Worm (Caenorhabditis elegans) whole organism, dauer: ENCODE results near the gene umps-1.

ENCODE experiments used
- unc-62 ChIP-seq: sonication (generic microtip); optimal IDR thresholded peaks from 2 replicates; lab custom pipeline; 2017; ENCODE audit warnings: missing biosample characterization, missing genetic modification reagents, missing genetic modification characterization

umps-1 gene

DNA sequence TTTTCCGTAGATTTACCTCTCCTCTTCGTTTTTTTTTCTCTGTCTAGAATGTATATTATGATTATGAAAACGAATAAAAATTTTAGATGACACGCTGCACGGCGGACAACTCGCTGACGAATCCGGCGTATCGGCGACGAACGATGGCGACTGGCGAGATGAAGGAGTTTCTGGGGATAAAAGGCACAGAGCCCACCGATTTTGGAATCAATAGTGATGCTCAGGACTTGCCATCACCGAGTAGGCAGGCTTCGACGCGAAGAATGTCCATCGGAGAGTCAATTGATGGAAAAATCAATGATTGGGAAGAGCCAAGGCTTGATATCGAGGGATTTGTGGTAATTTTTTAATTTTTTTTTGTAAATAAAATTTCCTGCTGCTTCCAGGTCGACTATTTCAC lies 22.4 kb downstream of the umps-1 start, which contains the start of gene ced-9:
TSS of gene ced-9 (plus strand) at position 87 of the 400 bp plus-strand sequence.
- no peak for TF ChIP-seq unc-62 (GFP tag; lab: Kevin White, UChicago)

DNA sequence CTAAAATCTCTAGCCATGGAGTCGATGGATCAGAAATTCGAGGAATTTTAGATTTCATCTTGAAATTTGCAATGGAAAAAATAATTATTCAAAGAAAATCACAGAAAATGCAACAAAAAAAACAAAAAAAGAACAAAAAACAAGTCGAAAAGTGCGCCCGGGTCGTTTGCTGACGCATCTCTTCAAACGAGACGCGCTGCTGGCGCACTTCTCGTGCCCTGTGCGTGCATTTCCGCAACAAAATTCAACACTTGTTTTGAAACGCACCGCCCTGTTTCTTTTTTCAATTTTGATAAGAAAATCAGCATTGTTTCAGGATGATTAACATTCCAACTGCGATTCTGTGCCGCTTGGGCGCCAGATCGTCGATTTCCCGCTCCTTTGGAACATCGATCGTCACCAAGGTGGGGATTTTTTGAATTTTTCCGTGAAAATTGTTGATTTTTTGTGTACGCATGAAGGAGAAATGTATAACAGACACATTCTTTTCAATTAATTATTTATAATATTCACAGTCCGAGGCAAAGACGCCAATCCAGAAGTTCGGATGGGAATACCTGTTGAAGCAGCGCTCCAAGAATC lies 23.4 kb downstream of the umps-1 start, which contains the start of the genes jmjd-4 and mev-1:
TSS of gene jmjd-4 (minus strand) at position 58 of the 582 bp plus-strand sequence.
TSS of gene mev-1 (plus strand) at position 317 of the 582 bp plus-strand sequence.
- no peak for TF ChIP-seq unc-62 (GFP tag; lab: Kevin White, UChicago)

DNA sequence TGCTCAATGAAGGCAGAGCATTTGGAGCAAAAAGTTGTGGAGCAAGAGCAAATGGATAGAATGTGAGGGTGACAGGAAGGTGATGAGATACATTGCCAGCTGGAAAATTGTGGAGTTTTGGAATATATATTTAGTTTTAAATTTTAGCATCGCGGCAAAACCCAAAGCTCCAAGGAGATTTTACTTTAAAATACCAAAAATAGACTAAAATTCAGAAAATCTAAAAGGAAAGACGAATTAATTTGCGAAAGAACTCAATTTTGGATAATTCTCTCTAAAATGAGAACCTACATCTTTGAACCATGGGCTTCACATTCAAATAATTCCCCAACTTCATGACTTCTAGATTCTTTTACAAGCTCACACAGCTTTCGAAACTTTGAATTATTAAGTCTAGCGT lies 24.9 kb downstream of the umps-1 start, which contains the start of gene T07C4.12:
TSS of gene T07C4.12 (minus strand) at position 101 of the 400 bp plus-strand sequence.
- no peak for TF ChIP-seq unc-62 (GFP tag; lab: Kevin White, UChicago)

DNA sequence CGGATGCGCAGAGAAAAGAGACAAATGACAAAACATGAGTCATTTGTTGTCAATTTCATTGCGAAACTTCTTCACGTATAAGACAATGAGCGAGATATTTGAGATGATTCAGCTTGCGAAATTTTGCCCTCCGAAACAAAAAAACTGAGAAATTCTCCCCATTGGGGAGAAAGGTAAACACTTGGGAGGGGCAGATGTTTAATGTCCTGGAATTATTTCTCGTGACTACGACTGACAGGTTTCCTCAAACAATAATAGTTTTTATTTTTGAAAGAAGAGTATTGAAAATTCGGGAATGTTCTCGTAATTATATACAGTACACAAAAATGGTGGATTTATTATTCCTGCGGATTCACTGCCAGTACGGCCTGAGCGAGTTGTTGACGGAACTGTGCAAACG lies 26.2 kb downstream of the umps-1 start:
- no peak for TF ChIP-seq unc-62 (GFP tag; lab: Kevin White, UChicago)

DNA sequence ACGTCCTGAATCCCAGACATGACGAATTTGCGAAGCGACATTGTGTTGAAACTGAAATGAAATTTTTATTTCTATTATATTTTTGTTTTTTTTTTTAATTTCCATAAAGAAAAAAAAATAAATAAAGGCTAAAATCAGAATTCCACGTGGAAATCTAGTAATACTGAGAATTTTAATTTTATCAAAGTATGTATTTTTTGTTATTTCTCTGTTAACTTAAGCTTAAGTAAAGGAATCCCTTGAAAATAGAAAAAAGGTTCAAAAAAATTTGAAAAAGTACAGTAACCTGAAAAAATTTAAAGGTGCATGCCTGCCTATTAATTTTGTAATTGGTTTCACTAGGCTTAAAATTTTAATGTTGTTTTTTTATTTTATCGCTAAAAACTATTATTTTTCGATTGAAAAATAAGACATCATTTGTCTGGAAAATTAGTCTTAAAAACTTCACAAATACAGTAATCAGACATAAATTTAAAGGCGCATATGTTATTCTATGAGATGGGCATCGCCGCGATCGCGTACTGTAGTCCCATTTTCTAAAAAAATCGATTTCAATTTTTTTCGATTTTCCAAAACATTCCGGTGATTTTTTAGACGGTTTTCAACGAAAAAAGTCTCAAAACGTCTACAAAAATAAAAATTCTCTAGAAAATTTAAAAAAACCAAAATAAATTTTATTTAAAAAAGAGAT lies 26.9 kb downstream of the umps-1 start, which contains the start of gene nex-2:
TSS of gene nex-2 (minus strand) at position 51 of the 691 bp plus-strand sequence.
- TF ChIP-seq unc-62 (GFP tag; lab: Kevin White, UChicago), result no peak

DNA sequence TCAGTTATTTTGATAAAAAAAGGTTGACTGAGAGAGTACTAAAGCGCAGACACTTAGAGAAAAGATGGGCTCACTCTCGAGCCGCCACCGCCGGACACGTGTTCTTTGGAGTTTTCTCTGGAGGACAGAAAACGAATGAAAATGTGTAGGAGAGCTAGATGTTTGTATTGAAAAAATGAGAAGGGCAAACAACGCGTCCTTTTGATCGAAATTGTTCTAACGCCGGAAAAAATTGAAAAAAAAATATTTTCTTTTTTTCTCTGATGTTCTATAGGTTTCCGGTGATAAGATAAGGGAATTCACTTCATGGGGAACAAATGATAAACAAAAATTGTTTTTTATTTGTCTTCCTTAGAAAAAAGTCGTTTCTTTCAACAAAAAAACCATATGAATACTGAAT lies 27.6 kb downstream of the umps-1 start:
- TF ChIP-seq unc-62 (GFP tag; lab: Kevin White, UChicago), result no peak

DNA sequence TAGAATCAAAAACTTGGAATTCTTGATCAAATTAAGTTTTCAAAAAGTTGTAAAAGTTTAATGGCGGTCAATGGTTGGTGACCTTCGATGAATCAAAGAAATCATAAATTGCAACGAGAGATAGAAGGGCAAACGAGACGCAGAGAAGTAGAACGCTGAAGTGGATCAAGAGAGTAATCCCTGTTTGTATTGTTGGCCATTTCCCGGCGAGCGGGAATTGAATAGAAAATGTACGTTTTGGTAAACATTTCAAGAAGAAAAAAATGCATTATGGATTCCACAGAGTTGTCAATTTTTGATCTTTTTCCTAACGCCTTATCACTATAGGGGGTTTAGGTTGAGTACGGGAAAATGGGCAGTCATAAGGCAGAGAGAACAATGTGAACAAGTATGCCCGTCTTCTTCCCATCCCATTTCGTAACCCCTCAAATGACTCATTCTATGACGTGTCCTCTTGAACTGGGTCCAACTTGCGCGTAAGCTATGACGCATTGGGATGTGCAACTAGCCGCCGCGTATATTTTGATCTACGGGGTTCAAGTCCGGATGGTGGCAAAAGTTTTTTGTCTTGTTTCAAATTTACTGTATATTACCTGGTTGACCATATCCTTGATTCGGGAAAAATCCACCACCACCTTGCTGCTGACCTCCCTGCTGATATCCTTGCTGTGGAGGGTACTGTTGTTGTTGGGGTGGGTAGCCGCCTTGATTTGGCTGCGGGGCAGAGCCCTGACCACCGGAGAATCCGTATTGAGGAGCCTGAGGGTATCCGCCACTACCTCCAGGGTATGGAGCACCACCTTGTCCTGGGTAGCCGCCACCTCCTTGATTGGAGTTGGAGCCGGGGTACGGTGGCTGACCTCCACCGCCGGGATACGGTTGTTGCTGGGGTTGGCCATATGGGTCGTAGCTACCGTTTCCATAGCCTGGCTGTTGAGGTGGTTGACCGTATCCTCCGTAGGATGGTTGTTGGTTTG lies 28.6 kb downstream of the umps-1 start:
- no peak for TF ChIP-seq unc-62 (GFP tag; lab: Kevin White, UChicago)

DNA sequence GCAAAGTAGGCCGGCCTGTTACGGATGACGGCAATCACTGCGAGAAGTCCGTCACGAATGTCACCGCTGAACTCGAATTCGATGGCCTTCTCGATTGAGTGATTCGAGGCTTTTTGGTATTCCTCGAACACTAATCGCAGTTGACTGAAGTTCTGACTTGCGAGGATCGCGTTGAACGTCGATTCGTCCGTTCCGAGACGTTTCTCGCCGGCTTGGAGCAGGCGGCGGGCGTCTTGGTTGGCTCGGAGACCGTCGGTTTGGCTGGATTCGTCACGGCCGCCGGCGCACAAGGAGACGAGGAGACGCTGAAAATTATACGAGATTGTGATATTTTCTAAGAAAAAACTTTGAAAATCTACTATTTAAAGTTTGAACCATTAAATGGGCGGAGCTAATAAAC lies 31.1 kb downstream of the umps-1 start:
- no peak for TF ChIP-seq unc-62 (GFP tag; lab: Kevin White, UChicago)

DNA sequence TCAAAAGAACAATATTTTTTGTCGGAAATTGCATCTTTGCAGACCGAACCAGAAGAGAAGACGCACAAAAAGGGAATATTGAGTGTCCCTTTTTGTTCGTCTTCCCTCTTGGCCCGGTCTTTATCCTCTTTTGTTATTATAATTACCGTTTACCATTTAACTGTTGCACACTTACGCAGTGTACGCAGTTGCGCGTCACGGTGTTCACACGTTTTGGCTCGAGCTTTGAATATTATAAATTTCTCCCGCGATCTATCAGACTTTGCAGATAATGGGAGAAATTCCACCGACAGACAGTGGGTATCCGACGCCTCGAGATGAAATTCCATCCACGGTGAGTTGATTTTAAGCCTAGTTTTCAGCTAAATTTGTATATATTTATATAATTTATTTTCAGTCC lies 36.7 kb downstream of the umps-1 start, which contains the start of gene sas-7:
TSS of gene sas-7 (plus strand) at position 232 of the 400 bp plus-strand sequence.
- TF ChIP-seq unc-62 (GFP tag; lab: Kevin White, UChicago), result no peak

DNA sequence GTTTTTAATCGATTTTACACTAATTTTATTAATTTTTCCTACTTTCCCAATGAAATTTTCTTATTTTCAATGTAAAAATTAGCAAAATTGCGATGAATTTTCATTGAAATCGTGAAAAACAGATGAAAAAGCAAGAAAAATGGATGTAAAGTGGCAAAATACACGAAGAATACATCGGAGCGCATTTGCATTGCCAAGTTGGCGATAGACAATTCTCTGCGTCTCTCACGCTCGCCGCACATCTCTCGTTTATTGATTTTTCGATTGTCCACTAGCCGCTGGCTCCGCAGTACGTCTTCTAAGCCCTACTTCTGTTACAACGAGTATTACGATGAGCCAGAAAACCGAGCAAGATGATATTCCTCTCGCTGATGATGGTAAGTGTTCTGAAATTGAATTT lies 38.7 kb downstream of the umps-1 start, which contains the start of gene unc-69:
TSS of gene unc-69 (plus strand) at position 185 of the 400 bp plus-strand sequence.
- TF ChIP-seq unc-62 (GFP tag; lab: Kevin White, UChicago), result no peak

DNA sequence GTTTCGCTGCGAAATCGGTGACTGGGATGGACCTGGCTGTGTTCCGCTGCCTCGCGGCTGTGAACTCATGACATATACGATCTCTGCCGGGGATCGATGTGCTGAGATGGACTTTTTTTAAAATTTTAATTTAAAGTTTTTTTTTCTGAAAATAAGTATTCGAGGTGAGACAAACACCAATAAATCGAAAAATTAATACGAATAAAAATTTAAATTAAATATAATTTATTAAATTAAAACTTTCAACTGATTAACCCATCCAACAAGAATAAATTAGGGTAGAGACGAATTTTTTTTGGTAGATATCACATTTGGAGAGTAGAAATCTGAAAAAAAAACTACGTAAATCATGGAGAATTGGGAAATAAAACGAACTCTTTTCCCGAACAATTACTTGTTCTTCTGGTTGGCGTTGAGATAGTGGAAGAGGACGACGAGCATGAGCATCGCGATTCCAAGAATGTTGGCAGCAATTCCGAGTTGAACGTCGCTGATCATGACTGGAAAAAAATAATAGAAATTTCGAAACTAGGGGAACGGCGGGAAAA lies 39.3 kb downstream of the umps-1 start, which contains the start of the genes unc-50 and ostf-4:
TSS of gene unc-50 (minus strand) at position 101 of the 548 bp plus-strand sequence.
TSS of gene ostf-4 (minus strand) at position 498 of the 548 bp plus-strand sequence.
- TF ChIP-seq unc-62 (GFP tag; lab: Kevin White, UChicago), result no peak

DNA sequence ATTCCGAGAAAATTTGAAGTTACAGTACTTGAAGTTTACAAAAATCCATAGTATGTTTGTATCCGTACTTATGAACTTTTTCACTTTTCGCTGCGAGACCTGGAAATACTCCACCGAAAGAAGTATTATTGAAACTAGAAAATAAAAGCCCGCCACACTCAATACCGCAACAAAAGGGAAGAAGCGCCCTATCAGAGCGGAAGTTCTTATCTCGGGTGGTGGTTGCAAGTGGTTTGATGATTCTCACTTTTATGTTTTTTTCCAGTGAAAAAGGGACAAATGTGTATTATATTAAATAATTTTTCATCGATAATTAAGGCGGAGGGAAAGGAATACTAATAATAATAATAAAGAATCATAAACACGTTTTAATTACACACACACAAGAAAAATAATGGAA lies 43.2 kb downstream of the umps-1 start:
- no peak for TF ChIP-seq unc-62 (GFP tag; lab: Kevin White, UChicago)

DNA sequence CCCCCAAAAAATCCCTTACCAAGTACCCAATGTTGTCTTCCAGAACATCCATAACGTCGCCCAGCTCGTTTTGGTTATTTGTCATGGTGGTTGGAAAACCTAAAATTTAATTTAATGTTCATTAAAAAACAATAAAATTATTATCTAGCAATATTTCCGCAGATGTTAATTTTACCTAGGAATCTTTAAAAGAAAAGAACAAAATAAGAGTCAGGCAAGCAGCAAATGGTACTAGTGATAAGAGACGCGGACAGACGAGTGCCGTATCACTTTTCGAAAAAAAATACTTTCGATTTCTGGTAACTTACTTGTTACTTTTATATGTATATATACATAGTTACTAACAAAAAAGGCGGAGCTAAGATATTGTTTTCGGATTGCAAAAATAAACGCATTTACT lies 46.4 kb downstream of the umps-1 start, which contains the start of gene T07A5.7:
TSS of gene T07A5.7 (minus strand) at position 101 of the 400 bp plus-strand sequence.
- TF ChIP-seq unc-62 (GFP tag; lab: Kevin White, UChicago), result no peak

DNA sequence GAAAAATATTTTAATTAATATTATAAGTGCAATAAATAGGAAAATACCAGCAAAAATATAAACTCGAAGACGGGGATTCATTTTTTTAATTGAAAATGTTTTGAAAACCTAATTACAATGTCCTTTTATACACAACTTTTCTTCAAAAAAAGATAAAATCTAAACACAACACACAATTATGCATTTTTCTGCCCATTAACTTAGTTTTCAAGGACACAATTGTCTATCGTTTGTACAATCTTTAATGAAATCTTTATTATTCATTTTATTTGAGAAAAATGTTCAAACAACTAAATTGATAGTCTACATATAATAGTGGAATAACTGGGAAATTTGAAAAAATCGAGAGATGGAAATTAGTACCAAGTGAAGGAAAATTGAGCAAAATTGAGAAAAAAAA lies 51.4 kb downstream of the umps-1 start, which contains the start of gene T07A5.1:
TSS of gene T07A5.1 (minus strand) at position 149 of the 400 bp plus-strand sequence.
- no peak for TF ChIP-seq unc-62 (GFP tag; lab: Kevin White, UChicago)
